Worm (Caenorhabditis elegans) whole organism, young adult: Measurements from ENCODE around the gene Y56A3A.6.

Experiments used
- B0261.1 ChIP-seq: sonication (generic microtip); optimal IDR thresholded peaks from 2 replicates; lab custom pipeline; 2016; ENCODE audit warnings: mild to moderate bottlenecking, missing genetic modification characterization, moderate library complexity, missing compliant biosample characterization
- F33H1.4 ChIP-seq: fragments of 200-800 bp; sonication (Bioruptor generic); IDR thresholded peaks from 2 replicates; pipeline ENCODE4 v1.3.6; 2022; ENCODE audit warnings: missing genetic modification reagents, missing genetic modification characterization, missing compliant biosample characterization
- F52B5.7 ChIP-seq: sonication (generic microtip); optimal IDR thresholded peaks from 2 replicates; lab custom pipeline; 2016; ENCODE audit warnings: mild to moderate bottlenecking, missing genetic modification characterization, missing compliant biosample characterization
- K11D2.4 ChIP-seq: fragments of 200-800 bp; sonication (Bioruptor generic); IDR thresholded peaks from 2 replicates; pipeline ENCODE4 v1.3.6; 2022; ENCODE audit warnings: missing genetic modification reagents, missing genetic modification characterization, missing compliant biosample characterization
- K12H6.12 ChIP-seq: fragments of 200-800 bp; sonication (Bioruptor generic); optimal IDR thresholded peaks from 2 replicates; lab custom pipeline; 2018; ENCODE audit warnings: mild to moderate bottlenecking, missing genetic modification characterization, missing compliant biosample characterization
- Y53G8AR.9 ChIP-seq: fragments of 200-800 bp; sonication (Bioruptor generic); conservative IDR thresholded peaks from 2 replicates; pipeline ENCODE4 v1.3.6; 2022; ENCODE audit warnings: missing genetic modification reagents, missing genetic modification characterization, missing compliant biosample characterization
- Y95B8A.8 ChIP-seq: fragments of 200-800 bp; sonication (Bioruptor generic); IDR thresholded peaks from 2 replicates; pipeline ENCODE4 v1.3.6; 2022; ENCODE audit warnings: missing genetic modification reagents, missing genetic modification characterization, missing compliant biosample characterization
- ama-1 ChIP-seq, 3 experiments: fragments of 150-350 bp in 1 of 3; sonication (generic microtip) in 2 of 3; optimal IDR thresholded peaks; 2 replicates each; lab custom pipeline; 2014 to 2018; ENCODE audit warnings: missing biosample characterization in 2 of 3, missing genetic modification characterization in 2 of 3, missing genetic modification reagents in 2 of 3
- atf-7 ChIP-seq: sonication (generic microtip); optimal IDR thresholded peaks from 2 replicates; lab custom pipeline; 2017; ENCODE audit warnings: mild to moderate bottlenecking, missing genetic modification characterization, missing compliant biosample characterization
- attf-5 ChIP-seq: fragments of 200-800 bp; sonication (Bioruptor generic); optimal IDR thresholded peaks from 2 replicates; lab custom pipeline; 2018; ENCODE audit warnings: mild to moderate bottlenecking, missing genetic modification characterization, missing compliant biosample characterization
- ccch-3 ChIP-seq: fragments of 200-800 bp; sonication (Bioruptor generic); optimal IDR thresholded peaks from 2 replicates; lab custom pipeline; 2018; ENCODE audit warnings: mild to moderate bottlenecking, missing genetic modification characterization, missing compliant biosample characterization
- cebp-1 ChIP-seq, 2 experiments: fragments of 200-800 bp in 1 of 2; sonication (Bioruptor generic) in 1 of 2; sonication (generic microtip) in 1 of 2; IDR thresholded peaks in 1 of 2; optimal IDR thresholded peaks in 1 of 2; 2 replicates each; pipeline versions ENCODE4 v1.3.6 to Lab custom; 2017 to 2022; ENCODE audit warnings: missing compliant biosample characterization in 2 of 2, missing genetic modification characterization in 2 of 2, mild to moderate bottlenecking in 1 of 2, missing genetic modification reagents in 1 of 2, moderate library complexity in 1 of 2
- ceh-100 ChIP-seq: fragments of 200-800 bp; sonication (Bioruptor generic); IDR thresholded peaks from 2 replicates; pipeline ENCODE4 v1.3.6; 2022; ENCODE audit warnings: missing genetic modification reagents, missing genetic modification characterization, missing compliant biosample characterization
- ceh-58 ChIP-seq: fragments of 200-800 bp; sonication (Bioruptor generic); IDR thresholded peaks from 2 replicates; pipeline ENCODE4 v1.3.6; 2022; ENCODE audit warnings: missing genetic modification characterization, missing compliant biosample characterization
- ceh-91 ChIP-seq: fragments of 200-800 bp; sonication (Bioruptor generic); IDR thresholded peaks from 2 replicates; pipeline ENCODE4 v1.3.6; 2022; ENCODE audit warnings: missing genetic modification reagents, missing genetic modification characterization, missing compliant biosample characterization
- dox-1 ChIP-seq: fragments of 200-800 bp; sonication (Bioruptor generic); IDR thresholded peaks from 2 replicates; pipeline ENCODE4 v1.3.6; 2022; ENCODE audit warnings: missing genetic modification reagents, missing genetic modification characterization, missing compliant biosample characterization
- dpff-1 ChIP-seq: sonication (generic microtip); optimal IDR thresholded peaks from 2 replicates; lab custom pipeline; 2017; ENCODE audit warnings: mild to moderate bottlenecking, missing genetic modification characterization, missing compliant biosample characterization
- egl-18 ChIP-seq: fragments of 200-800 bp; sonication (Bioruptor generic); IDR thresholded peaks from 2 replicates; pipeline ENCODE4 v1.3.6; 2022; ENCODE audit warnings: missing genetic modification reagents, missing genetic modification characterization, missing compliant biosample characterization
- egl-44 ChIP-seq: fragments of 200-800 bp; sonication (Bioruptor generic); IDR thresholded peaks from 2 replicates; pipeline ENCODE4 v1.3.6; 2022; ENCODE audit warnings: missing genetic modification reagents, missing genetic modification characterization, missing compliant biosample characterization
- egrh-3 ChIP-seq: fragments of 200-800 bp; sonication (Bioruptor generic); IDR thresholded peaks from 2 replicates; pipeline ENCODE4 v1.3.6; 2022; ENCODE audit warnings: missing genetic modification reagents, missing genetic modification characterization, missing compliant biosample characterization
- hmg-1.2 ChIP-seq: fragments of 200-800 bp; sonication (Bioruptor generic); IDR thresholded peaks from 2 replicates; pipeline ENCODE4 v1.3.6; 2022; ENCODE audit warnings: missing genetic modification reagents, missing genetic modification characterization, missing compliant biosample characterization
- hmg-20 ChIP-seq: fragments of 200-800 bp; sonication (Bioruptor generic); IDR thresholded peaks from 2 replicates; pipeline ENCODE4 v1.3.6; 2022; ENCODE audit warnings: missing genetic modification reagents, missing genetic modification characterization, missing compliant biosample characterization
- hsf-1 ChIP-seq: fragments of 200-800 bp; sonication (Bioruptor generic); IDR thresholded peaks from 2 replicates; pipeline ENCODE4 v1.3.6; 2022; ENCODE audit warnings: missing genetic modification reagents, missing genetic modification characterization, missing compliant biosample characterization
- lin-26 ChIP-seq: fragments of 200-800 bp; sonication (Bioruptor generic); IDR thresholded peaks from 2 replicates; pipeline ENCODE4 v1.3.6; 2022; ENCODE audit warnings: missing genetic modification reagents, missing genetic modification characterization, missing compliant biosample characterization
- lin-40 ChIP-seq: sonication (generic microtip); optimal IDR thresholded peaks from 2 replicates; lab custom pipeline; 2016; ENCODE audit warnings: missing genetic modification characterization, mild to moderate bottlenecking, missing compliant biosample characterization, missing genotype, missing genetic modification reagents
- lin-54 ChIP-seq: fragments of 200-800 bp; sonication (Bioruptor generic); optimal IDR thresholded peaks from 2 replicates; lab custom pipeline; 2018; ENCODE audit warnings: mild to moderate bottlenecking, missing genetic modification characterization, missing compliant biosample characterization
- lsy-27 ChIP-seq: sonication (generic microtip); optimal IDR thresholded peaks from 2 replicates; lab custom pipeline; 2017; ENCODE audit warnings: missing genetic modification characterization, mild to moderate bottlenecking, missing compliant biosample characterization, antibody characterized with exemption, missing genotype, borderline replicate concordance; ENCODE audit not compliant: insufficient read depth
- madf-3 ChIP-seq: fragments of 200-800 bp; sonication (Bioruptor generic); IDR thresholded peaks from 2 replicates; pipeline ENCODE4 v1.3.6; 2022; ENCODE audit warnings: missing genetic modification reagents, missing genetic modification characterization, missing compliant biosample characterization
- madf-8 ChIP-seq: fragments of 200-800 bp; sonication (Bioruptor generic); conservative IDR thresholded peaks from 2 replicates; pipeline ENCODE4 v1.3.6; 2022; ENCODE audit warnings: missing genetic modification reagents, missing genetic modification characterization, missing compliant biosample characterization
- nfyb-1 ChIP-seq: fragments of 200-800 bp; sonication (Bioruptor generic); IDR thresholded peaks from 2 replicates; pipeline ENCODE4 v1.3.6; 2022; ENCODE audit warnings: missing genetic modification reagents, missing genetic modification characterization, missing compliant biosample characterization
- nhr-80 ChIP-seq: sonication (generic microtip); optimal IDR thresholded peaks from 2 replicates; lab custom pipeline; 2016; ENCODE audit warnings: missing genetic modification characterization, missing compliant biosample characterization
- pha-4 ChIP-seq: fragments of 150-350 bp; sonication (generic microtip); optimal IDR thresholded peaks from 2 replicates; lab custom pipeline; 2014; ENCODE audit warnings: missing biosample characterization, missing genetic modification reagents, missing genetic modification characterization
- sdz-38 ChIP-seq: sonication (generic microtip); optimal IDR thresholded peaks from 2 replicates; lab custom pipeline; 2016; ENCODE audit warnings: missing genotype, missing genetic modification characterization, missing compliant biosample characterization
- snpc-1.1 ChIP-seq: sonication (generic microtip); optimal IDR thresholded peaks from 2 replicates; lab custom pipeline; 2017; ENCODE audit warnings: missing genetic modification characterization, mild to moderate bottlenecking, missing compliant biosample characterization, antibody characterized with exemption, moderate library complexity, missing genotype, missing genetic modification reagents; ENCODE audit not compliant: insufficient read depth
- snpc-4 ChIP-seq, 5 experiments: fragments of 150-350 bp in 1 of 5; sonication (generic microtip) in 4 of 5; optimal IDR thresholded peaks; 2 replicates each; lab custom pipeline; 2014 to 2018; ENCODE audit warnings: missing genetic modification characterization in 5 of 5, missing biosample characterization in 3 of 5, antibody characterized with exemption in 2 of 5, mild to moderate bottlenecking in 2 of 5, missing compliant biosample characterization in 2 of 5, missing genotype in 2 of 5, moderate library complexity in 2 of 5, missing genetic modification reagents in 1 of 5
- tbp1 ChIP-seq: fragments of 200-800 bp; sonication (Bioruptor generic); optimal IDR thresholded peaks from 2 replicates; lab custom pipeline; 2018; ENCODE audit warnings: mild to moderate bottlenecking, missing genetic modification characterization, missing compliant biosample characterization
- tlf-1 ChIP-seq: fragments of 200-800 bp; sonication (Bioruptor generic); optimal IDR thresholded peaks from 2 replicates; lab custom pipeline; 2018; ENCODE audit warnings: mild to moderate bottlenecking, missing genetic modification characterization, missing compliant biosample characterization
- unc-62 ChIP-seq: fragments of 150-350 bp; optimal IDR thresholded peaks from 2 replicates; lab custom pipeline; 2014; ENCODE audit warnings: missing biosample characterization, missing genetic modification reagents, missing genetic modification characterization
- zfh-2 ChIP-seq: fragments of 200-800 bp; sonication (Bioruptor generic); conservative IDR thresholded peaks from 2 replicates; pipeline ENCODE4 v1.3.6; 2022; ENCODE audit warnings: missing genetic modification reagents, missing genetic modification characterization, missing compliant biosample characterization
- zim-3 ChIP-seq: sonication (generic microtip); optimal IDR thresholded peaks from 2 replicates; lab custom pipeline; 2017; ENCODE audit warnings: mild to moderate bottlenecking, missing genetic modification characterization, moderate library complexity, missing compliant biosample characterization
- ztf-3 ChIP-seq: fragments of 200-800 bp; sonication (Bioruptor generic); optimal IDR thresholded peaks from 2 replicates; lab custom pipeline; 2018; ENCODE audit warnings: mild to moderate bottlenecking, missing genetic modification characterization, missing compliant biosample characterization

The Y56A3A.6 gene

DNA sequence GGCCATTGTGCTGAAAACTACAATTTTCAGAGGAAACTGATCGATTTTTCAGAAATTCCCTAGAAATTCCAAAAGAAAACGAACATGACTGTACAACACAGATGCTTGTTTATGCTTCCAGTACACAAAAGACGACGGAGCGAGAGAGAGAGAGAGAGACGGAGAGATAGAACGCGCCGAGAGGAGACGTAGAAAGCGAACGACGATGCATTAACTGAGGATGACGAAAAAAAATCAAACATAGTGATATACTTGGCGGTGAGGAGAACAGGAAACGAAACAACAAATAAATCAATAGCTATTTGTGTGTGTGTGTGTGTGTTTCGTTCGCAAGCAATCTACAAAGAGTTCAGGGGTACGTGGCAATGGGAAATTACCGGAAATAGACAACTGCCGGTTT lies 43.8 kb downstream of the Y56A3A.6 start:
- TF ChIP-seq attf-5 (GFP tag; lab: Kevin White, UChicago) (peak; percentile 55), nfyb-1 (GFP tag; lab: Robert Waterston, UW) (0 out of 2 replicates have a peak, but pooled peaks have one; percentile 17), ceh-100 (GFP tag; lab: Robert Waterston, UW) (peak; percentile 16; the same call in 1 of the 2 replicates), cebp-1 (GFP tag; IDR thresholded peaks at IDR 0.05; lab: Robert Waterston, UW) (no peak), cebp-1 (tag; optimal IDR thresholded peaks at IDR 0.05; lab: Kevin White, UChicago) (peak; percentile 15), lsy-27 (no peak), lin-26 (GFP tag; lab: Robert Waterston, UW) (no peak), lin-40 (tag; lab: Kevin White, UChicago) (peak; percentile 7), pha-4 (tag; lab: Kevin White, UChicago) (peak; percentile 73), unc-62 (GFP tag; lab: Kevin White, UChicago) (no peak), nhr-80 (tag; lab: Kevin White, UChicago) (peak; percentile 30), B0261.1 (no peak), egl-44 (GFP tag; lab: Robert Waterston, UW) (no peak), dox-1 (GFP tag; lab: Robert Waterston, UW) (0 out of 2 replicates have a peak, but pooled peaks have one; percentile 25), ceh-58 (GFP tag; lab: Robert Waterston, UW) (no peak), hmg-1.2 (peak; percentile 76; the same call in 1 of the 2 replicates), snpc-1.1 (tag; lab: Kevin White, UChicago) (no peak), K11D2.4 (GFP tag; lab: Robert Waterston, UW) (no peak), ama-1 (optimal IDR thresholded peaks at IDR 0.05; lab: Kevin White, UChicago) (no peak), ama-1 (GFP tag; optimal IDR thresholded peaks at IDR 0.05; lab: Kevin White, UChicago) (no peak)
- TF ChIP-seq, all 124 proteins: peak for 9

DNA sequence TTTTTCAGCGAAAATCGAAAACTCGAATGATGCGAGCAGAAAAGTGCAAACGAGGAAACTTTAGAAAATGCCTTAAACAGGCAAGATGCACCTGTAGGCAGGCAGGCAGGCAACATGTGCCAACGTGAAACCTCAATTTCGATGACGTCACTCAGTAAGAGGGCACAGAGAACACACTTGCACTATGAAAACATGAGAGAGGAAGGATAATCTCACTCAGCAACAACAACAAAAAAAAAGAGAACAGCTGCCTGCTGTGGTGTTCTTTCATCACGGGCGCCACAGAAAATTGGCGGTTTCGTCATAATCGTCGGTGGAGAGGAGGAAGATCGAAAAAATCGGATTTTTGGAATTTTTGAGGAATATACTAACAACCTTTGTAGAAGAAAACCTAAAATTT lies 44.4 kb downstream of the Y56A3A.6 start:
- no peak for TF ChIP-seq ceh-58 (GFP tag; lab: Robert Waterston, UW)
- 0 out of 2 replicates have a peak, but pooled peaks have one; percentile 35 for TF ChIP-seq Y95B8A.8 (GFP tag; lab: Robert Waterston, UW)
- no peak for TF ChIP-seq hsf-1 (GFP tag; lab: Robert Waterston, UW)
- TF ChIP-seq K12H6.12 (tag; lab: Kevin White, UChicago) = peak; percentile 37
- no peak for TF ChIP-seq ztf-3 (GFP tag; lab: Kevin White, UChicago)
- TF ChIP-seq lin-54 (GFP tag; lab: Kevin White, UChicago) = no peak
- peak; percentile 38; the same call in 1 of the 2 replicates for TF ChIP-seq nfyb-1 (GFP tag; lab: Robert Waterston, UW)
- TF ChIP-seq egrh-3 (GFP tag; lab: Robert Waterston, UW) = no peak
- TF ChIP-seq K11D2.4 (GFP tag; lab: Robert Waterston, UW) = no peak
- TF ChIP-seq hmg-20 (GFP tag; lab: Robert Waterston, UW) = 0 out of 2 replicates have a peak, but pooled peaks have one; percentile 23
- no peak for TF ChIP-seq tlf-1 (GFP tag; lab: Kevin White, UChicago)
- peak; percentile 54 for TF ChIP-seq ceh-100 (GFP tag; lab: Robert Waterston, UW)
- TF ChIP-seq attf-5 (GFP tag; lab: Kevin White, UChicago) = no peak
- peak; percentile 6 for TF ChIP-seq tbp1 (GFP tag; lab: Kevin White, UChicago)
- TF ChIP-seq madf-8 (GFP tag; lab: Robert Waterston, UW) = no peak
- TF ChIP-seq madf-3 (GFP tag; lab: Robert Waterston, UW) = no peak
- 0 out of 2 replicates have a peak, but pooled peaks have one; percentile 31 for TF ChIP-seq cebp-1 (GFP tag; IDR thresholded peaks at IDR 0.05; lab: Robert Waterston, UW)
- TF ChIP-seq cebp-1 (tag; optimal IDR thresholded peaks at IDR 0.05; lab: Kevin White, UChicago) = peak; percentile 81
- no peak for TF ChIP-seq F52B5.7 (tag; lab: Kevin White, UChicago)
- TF ChIP-seq atf-7 (tag; lab: Kevin White, UChicago) = peak; percentile 63
- TF ChIP-seq dpff-1 (tag; lab: Kevin White, UChicago) = no peak

DNA sequence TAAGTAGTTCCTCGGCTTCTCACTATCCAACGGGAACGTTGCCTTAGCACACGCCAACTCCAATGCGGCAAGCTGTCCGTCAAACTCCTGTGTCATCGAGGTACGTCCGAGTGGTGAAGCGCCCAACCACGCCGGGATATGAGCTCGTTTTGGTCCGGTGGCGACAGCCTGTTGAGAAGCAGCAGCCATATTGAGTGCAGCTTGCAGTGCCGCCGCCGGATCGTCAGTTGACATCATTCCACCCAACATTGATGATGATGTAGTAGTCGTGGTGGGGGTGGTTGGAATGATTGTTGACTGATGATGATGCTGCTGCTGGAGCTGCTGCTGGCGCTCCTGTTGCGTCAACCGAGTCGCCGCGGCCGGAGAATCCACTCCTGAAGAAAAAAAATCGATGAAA lies 45.2 kb downstream of the Y56A3A.6 start:
- no peak for TF ChIP-seq ztf-3 (GFP tag; lab: Kevin White, UChicago)
- TF ChIP-seq egl-18 = no peak
- TF ChIP-seq ceh-91 (GFP tag; lab: Robert Waterston, UW) = 0 out of 2 replicates have a peak, but pooled peaks have one; percentile 23
- TF ChIP-seq ccch-3 = no peak
- TF ChIP-seq K11D2.4 (GFP tag; lab: Robert Waterston, UW) = no peak
- no peak for TF ChIP-seq F33H1.4 (GFP tag; lab: Robert Waterston, UW)
- TF ChIP-seq snpc-4 (GFP tag; optimal IDR thresholded peaks at IDR 0.05; lab: Kevin White, UChicago) = no peak
- no peak for TF ChIP-seq snpc-4 (tag; optimal IDR thresholded peaks at IDR 0.05; lab: Kevin White, UChicago)
- peak; percentile 84 for TF ChIP-seq zfh-2
- TF ChIP-seq ama-1 (optimal IDR thresholded peaks at IDR 0.05; lab: Kevin White, UChicago) = no peak
- no peak for TF ChIP-seq ama-1 (GFP tag; optimal IDR thresholded peaks at IDR 0.05; lab: Kevin White, UChicago)
- no peak for TF ChIP-seq ceh-58 (GFP tag; lab: Robert Waterston, UW)
- no peak for TF ChIP-seq nhr-80 (tag; lab: Kevin White, UChicago)
- TF ChIP-seq Y53G8AR.9 (GFP tag; lab: Robert Waterston, UW) = no peak
- TF ChIP-seq zim-3 (tag; lab: Kevin White, UChicago) = peak; percentile 8
- no peak for TF ChIP-seq sdz-38 (tag; lab: Kevin White, UChicago)
